Worm (Caenorhabditis elegans): ENCODE results near the gene spat-3.

The spat-3 gene

DNA sequence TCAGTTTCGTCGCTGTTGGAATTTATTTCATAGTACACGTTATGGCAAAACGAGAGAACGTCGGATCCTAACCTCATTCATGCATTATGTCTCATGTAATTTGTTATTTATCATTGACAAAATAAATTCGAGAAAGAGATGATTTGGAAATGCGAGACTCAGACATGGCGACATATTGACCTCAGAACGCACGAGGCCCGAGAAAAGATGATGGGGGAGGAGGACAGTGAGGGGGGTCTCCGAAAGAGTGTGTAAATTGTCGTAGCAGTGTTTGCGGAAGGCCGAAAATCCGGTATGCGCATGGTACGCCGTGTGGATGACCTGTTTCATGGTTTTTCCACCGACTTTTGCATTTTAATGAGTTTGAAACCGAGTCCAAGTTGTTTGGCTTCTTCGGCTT lies 29.9 kb upstream of the spat-3 start (continued):
- TF ChIP-seq ceh-32 (tag; optimal IDR thresholded peaks at IDR 0.05; ENCODE audit: poor library complexity), result no peak
- TF ChIP-seq lsy-2 (tag; optimal IDR thresholded peaks at IDR 0.05), result peak in 1 of 2 experiments; percentile 19
- no peak for TF ChIP-seq Y105C5A.15 (GFP tag; IDR thresholded peaks at IDR 0.05)
- no peak for TF ChIP-seq pqm-1 (tag; optimal IDR thresholded peaks at IDR 0.05)
- no peak for TF ChIP-seq daf-19 (GFP tag; conservative IDR thresholded peaks at IDR 0.05)
- TF ChIP-seq dmd-6 (GFP tag; IDR thresholded peaks at IDR 0.05), result peak; percentile 20; the same call in 1 of the 2 replicates
- TF ChIP-seq ceh-28 (tag; optimal IDR thresholded peaks at IDR 0.05), result no peak
- no peak for TF ChIP-seq madf-5 (GFP tag; IDR thresholded peaks at IDR 0.05)
- no peak for TF ChIP-seq Y48G9A.11 (GFP tag; IDR thresholded peaks at IDR 0.05)
- TF ChIP-seq cey-2 (tag; optimal IDR thresholded peaks at IDR 0.05; ENCODE audit: borderline replicate concordance, insufficient read depth), result no peak
- no peak for TF ChIP-seq lin-15B (tag; optimal IDR thresholded peaks at IDR 0.05)
- no peak for TF ChIP-seq ztf-7 (tag; optimal IDR thresholded peaks at IDR 0.05)
- no peak for TF ChIP-seq aly-2 (tag; optimal IDR thresholded peaks at IDR 0.05)
- TF ChIP-seq tra-1 (GFP tag; IDR thresholded peaks at IDR 0.05), result no peak
- TF ChIP-seq snpc-1.2 (GFP tag; IDR thresholded peaks at IDR 0.05), result no peak
- TF ChIP-seq F26F4.8 (GFP tag; conservative IDR thresholded peaks at IDR 0.05), result no peak
- no peak for TF ChIP-seq nhr-10 (tag; optimal IDR thresholded peaks at IDR 0.05)
- no peak for TF ChIP-seq dve-1 (tag; optimal IDR thresholded peaks at IDR 0.05; ENCODE audit: insufficient read depth)
- no peak for TF ChIP-seq attf-4 (tag; optimal IDR thresholded peaks at IDR 0.05)
- TF ChIP-seq nhr-41 (GFP tag; IDR thresholded peaks at IDR 0.05), result no peak
- no peak for TF ChIP-seq lir-3 (tag; optimal IDR thresholded peaks at IDR 0.05)
- no peak for TF ChIP-seq lin-13 (GFP tag; optimal IDR thresholded peaks at IDR 0.05)
- TF ChIP-seq ces-1 (GFP tag; optimal IDR thresholded peaks at IDR 0.05), result no peak
- TF ChIP-seq hlh-11 (tag; optimal IDR thresholded peaks at IDR 0.05), result peak; percentile 4
- no peak for TF ChIP-seq T20F7.1 (GFP tag; optimal IDR thresholded peaks at IDR 0.05)
- no peak for TF ChIP-seq D1046.2 (GFP tag; IDR thresholded peaks at IDR 0.05)
- no peak for TF ChIP-seq ceh-44 (GFP tag; IDR thresholded peaks at IDR 0.05)
- TF ChIP-seq set-16 (GFP tag; IDR thresholded peaks at IDR 0.05), result no peak
- no peak for TF ChIP-seq daf-12 (tag; optimal IDR thresholded peaks at IDR 0.05)
- peak; percentile 47 to 86 for TF ChIP-seq mdl-1 (tag; optimal IDR thresholded peaks at IDR 0.05)
- no peak for TF ChIP-seq lin-1 (GFP tag; IDR thresholded peaks at IDR 0.05)
- TF ChIP-seq unc-62 (GFP tag; optimal IDR thresholded peaks at IDR 0.05 in 1 of 2), result no peak
- no peak for TF ChIP-seq unc-62 (tag; optimal IDR thresholded peaks at IDR 0.05)
- no peak for TF ChIP-seq dpl-1 (GFP tag; optimal IDR thresholded peaks at IDR 0.05)
- peak; percentile 6 for TF ChIP-seq nhr-11 (tag; optimal IDR thresholded peaks at IDR 0.05)
- peak; percentile 76 for TF ChIP-seq hlh-30 (tag; optimal IDR thresholded peaks at IDR 0.05; ENCODE audit: insufficient read depth)
- no peak for TF ChIP-seq snpc-4 (tag; optimal IDR thresholded peaks at IDR 0.05)
- TF ChIP-seq lin-38 (GFP tag; IDR thresholded peaks at IDR 0.05), result no peak
- no peak for TF ChIP-seq ctbp-1 (GFP tag; IDR thresholded peaks at IDR 0.05)
- TF ChIP-seq F10B5.3 (tag; optimal IDR thresholded peaks at IDR 0.05), result no peak
- TF ChIP-seq ztf-11 (tag; optimal IDR thresholded peaks at IDR 0.05), result no peak
- no peak for TF ChIP-seq saeg-2 (GFP tag; IDR thresholded peaks at IDR 0.05)
- no peak for TF ChIP-seq zip-2 (tag; optimal IDR thresholded peaks at IDR 0.05)
- peak; percentile 71 for TF ChIP-seq hmg-1.1 (GFP tag; IDR thresholded peaks at IDR 0.05)
- TF ChIP-seq Y5F2A.4 (GFP tag; optimal IDR thresholded peaks at IDR 0.05), result no peak
- TF ChIP-seq mxl-3 (GFP tag; optimal IDR thresholded peaks at IDR 0.05), result peak; percentile 77
- no peak for TF ChIP-seq pha-4 (GFP tag; IDR thresholded peaks at IDR 0.05)
- TF ChIP-seq pha-4 (tag; optimal IDR thresholded peaks at IDR 0.05), result no peak
- TF ChIP-seq zfp-2 (tag; optimal IDR thresholded peaks at IDR 0.05), result no peak
- no peak for TF ChIP-seq nhr-111 (GFP tag; optimal IDR thresholded peaks at IDR 0.05)
- TF ChIP-seq tag-97 (GFP tag; IDR thresholded peaks at IDR 0.05), result no peak
- no peak for TF ChIP-seq nhr-25 (tag; optimal IDR thresholded peaks at IDR 0.05; ENCODE audit: borderline replicate concordance, insufficient read depth)
